Worm (Caenorhabditis elegans): Measurements from ENCODE around the gene F23G4.1.

F23G4.1 gene

ce11 chrX:6640570-6641199, 37.7 kb upstream of the F23G4.1 start, which contains the start of gene nhr-120:
nhr-120 (minus strand) TSS chrX:6640620.
- TF ChIP-seq nhr-28 (tag; optimal IDR thresholded peaks at IDR 0.05), result no peak
- TF ChIP-seq nhr-12 (tag; optimal IDR thresholded peaks at IDR 0.05), result no peak
- TF ChIP-seq zip-8 (tag; optimal IDR thresholded peaks at IDR 0.05), result no peak
- TF ChIP-seq flh-1 (GFP tag; optimal IDR thresholded peaks at IDR 0.05), result no peak
- no peak for TF ChIP-seq nhr-237 (tag; optimal IDR thresholded peaks at IDR 0.05)
- no peak for TF ChIP-seq elt-1 (tag; optimal IDR thresholded peaks at IDR 0.05; ENCODE audit: borderline replicate concordance, insufficient read depth)
- TF ChIP-seq sptf-1 (tag; optimal IDR thresholded peaks at IDR 0.05), result no peak
- no peak for TF ChIP-seq pha-4 (tag; optimal IDR thresholded peaks at IDR 0.05)
- no peak for TF ChIP-seq ceh-43 (GFP tag; optimal IDR thresholded peaks at IDR 0.05)
- TF ChIP-seq unc-39 (tag; optimal IDR thresholded peaks at IDR 0.05), result no peak
- TF ChIP-seq mep-1 (tag; optimal IDR thresholded peaks at IDR 0.05), result no peak
- TF ChIP-seq drap-1 (GFP tag; optimal IDR thresholded peaks at IDR 0.05), result no peak

DNA sequence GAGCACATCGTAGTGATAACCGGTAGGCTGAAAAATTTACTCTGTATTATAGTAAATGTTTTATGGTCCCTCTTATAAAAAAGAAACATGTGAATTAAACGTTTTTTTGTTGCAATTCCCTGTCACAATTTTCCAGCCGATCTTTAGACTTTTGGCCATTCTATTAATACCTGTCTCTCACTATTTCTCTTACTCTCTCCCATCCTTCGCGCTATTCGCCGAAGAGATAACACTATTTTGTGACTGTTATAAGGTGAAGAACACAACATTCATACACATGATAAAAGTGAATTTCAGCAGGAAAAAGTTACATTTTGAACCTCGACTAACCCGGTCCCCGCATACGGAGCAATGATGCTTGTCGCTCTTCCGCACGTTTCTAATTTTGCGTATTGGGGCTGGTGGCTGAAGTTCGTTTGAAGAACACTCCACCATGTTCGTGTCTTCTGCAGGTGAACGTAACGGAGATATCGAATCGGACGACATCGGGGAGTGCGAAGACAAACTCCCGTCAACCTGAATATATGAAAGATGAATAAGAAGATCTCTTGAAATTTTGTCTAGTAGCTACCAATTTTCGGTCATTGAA, 36.1 kb upstream of the F23G4.1 start:
- no peak for TF ChIP-seq snpc-4 (tag; optimal IDR thresholded peaks at IDR 0.05)
- TF ChIP-seq drap-1 (GFP tag; optimal IDR thresholded peaks at IDR 0.05), result no peak
- no peak for TF ChIP-seq flh-1 (GFP tag; optimal IDR thresholded peaks at IDR 0.05)
- TF ChIP-seq ham-2 (GFP tag; optimal IDR thresholded peaks at IDR 0.05), result no peak
- no peak for TF ChIP-seq nhr-12 (tag; optimal IDR thresholded peaks at IDR 0.05)
- no peak for TF ChIP-seq unc-62 (GFP tag; optimal IDR thresholded peaks at IDR 0.05)
- TF ChIP-seq nhr-28 (tag; optimal IDR thresholded peaks at IDR 0.05), result no peak
- TF ChIP-seq sem-2 (GFP tag; optimal IDR thresholded peaks at IDR 0.05), result no peak
- TF ChIP-seq pha-4 (tag; optimal IDR thresholded peaks at IDR 0.05), result no peak
- no peak for TF ChIP-seq unc-39 (tag; optimal IDR thresholded peaks at IDR 0.05)
- TF ChIP-seq M03D4.4 (tag; optimal IDR thresholded peaks at IDR 0.05), result no peak
- TF ChIP-seq blmp-1 (tag; optimal IDR thresholded peaks at IDR 0.05), result no peak
- no peak for TF ChIP-seq nhr-76 (tag; optimal IDR thresholded peaks at IDR 0.05)
- no peak for TF ChIP-seq sptf-1 (tag; optimal IDR thresholded peaks at IDR 0.05)

ce11 chrX:6637933-6638332, 34.9 kb upstream of the F23G4.1 start:
- TF ChIP-seq unc-120 (tag; optimal IDR thresholded peaks at IDR 0.05; ENCODE audit: poor library complexity, severe bottlenecking), result no peak
- TF ChIP-seq drap-1 (GFP tag; optimal IDR thresholded peaks at IDR 0.05), result no peak
- TF ChIP-seq cnd-1 (tag; optimal IDR thresholded peaks at IDR 0.05), result no peak
- TF ChIP-seq snpc-4 (tag; optimal IDR thresholded peaks at IDR 0.05), result no peak
- no peak for TF ChIP-seq elt-1 (tag; optimal IDR thresholded peaks at IDR 0.05; ENCODE audit: borderline replicate concordance, insufficient read depth)
- no peak for TF ChIP-seq nhr-76 (tag; optimal IDR thresholded peaks at IDR 0.05)
- no peak for TF ChIP-seq mep-1 (tag; optimal IDR thresholded peaks at IDR 0.05)
- no peak for TF ChIP-seq M03D4.4 (tag; optimal IDR thresholded peaks at IDR 0.05)
- TF ChIP-seq ces-1 (GFP tag; optimal IDR thresholded peaks at IDR 0.05), result no peak
- no peak for TF ChIP-seq tbx-8 (GFP tag; optimal IDR thresholded peaks at IDR 0.05)
- no peak for TF ChIP-seq lin-32 (GFP tag; optimal IDR thresholded peaks at IDR 0.05)
- no peak for TF ChIP-seq unc-39 (tag; optimal IDR thresholded peaks at IDR 0.05)
- no peak for TF ChIP-seq ceh-83 (GFP tag; optimal IDR thresholded peaks at IDR 0.05)

- no peak for TF ChIP-seq nhr-12 (tag; optimal IDR thresholded peaks at IDR 0.05)
- TF ChIP-seq zip-8 (tag; optimal IDR thresholded peaks at IDR 0.05), result no peak
- no peak for TF ChIP-seq sem-2 (GFP tag; optimal IDR thresholded peaks at IDR 0.05)
- TF ChIP-seq hlh-1 (tag; optimal IDR thresholded peaks at IDR 0.05), result no peak
- no peak for TF ChIP-seq elt-1 (tag; optimal IDR thresholded peaks at IDR 0.05; ENCODE audit: borderline replicate concordance, insufficient read depth)
- no peak for TF ChIP-seq ham-2 (GFP tag; optimal IDR thresholded peaks at IDR 0.05)
Measured at ce11 chrX:6635173-6635572, 32.2 kb upstream of the F23G4.1 start, which contains the start of gene aexr-1. aexr-1 (minus strand) TSS chrX:6635273.

DNA sequence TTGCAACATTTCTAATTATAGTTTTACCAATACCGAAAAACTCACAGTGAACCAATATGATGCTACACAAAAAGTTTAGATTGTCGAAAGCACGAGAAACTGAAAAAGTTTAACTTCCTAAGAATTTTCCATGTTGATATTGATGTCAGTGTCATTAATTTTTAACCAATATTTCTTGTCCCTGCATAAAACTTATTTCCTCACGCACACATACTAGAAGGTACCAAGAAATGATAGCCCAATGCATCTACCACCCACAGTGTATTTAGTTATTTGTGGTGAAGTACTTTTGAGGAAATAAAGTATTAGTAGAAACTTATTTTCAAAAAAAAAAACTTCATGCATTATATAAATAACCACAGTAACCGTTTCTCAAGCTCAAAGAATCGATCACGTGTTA, 28.4 kb upstream of the F23G4.1 start, which contains the start of gene aexr-2:
Gene aexr-2, minus strand, starts transcription at position 101 of the 400 bp plus-strand sequence.
- TF ChIP-seq tbx-8 (GFP tag; optimal IDR thresholded peaks at IDR 0.05), result no peak
- TF ChIP-seq ceh-83 (GFP tag; optimal IDR thresholded peaks at IDR 0.05), result no peak
- TF ChIP-seq ztf-11 (tag; optimal IDR thresholded peaks at IDR 0.05), result no peak
- TF ChIP-seq zip-8 (tag; optimal IDR thresholded peaks at IDR 0.05), result no peak
- no peak for TF ChIP-seq drap-1 (GFP tag; optimal IDR thresholded peaks at IDR 0.05)
- no peak for TF ChIP-seq nhr-237 (tag; optimal IDR thresholded peaks at IDR 0.05)
- no peak for TF ChIP-seq blmp-1 (tag; optimal IDR thresholded peaks at IDR 0.05)
- no peak for TF ChIP-seq nhr-2 (tag; optimal IDR thresholded peaks at IDR 0.05)
- TF ChIP-seq cnd-1 (tag; optimal IDR thresholded peaks at IDR 0.05), result no peak
- TF ChIP-seq mab-5 (tag; optimal IDR thresholded peaks at IDR 0.05), result no peak
- TF ChIP-seq mep-1 (tag; optimal IDR thresholded peaks at IDR 0.05), result no peak
- TF ChIP-seq hlh-1 (tag; optimal IDR thresholded peaks at IDR 0.05), result no peak
- no peak for TF ChIP-seq lin-13 (tag; optimal IDR thresholded peaks at IDR 0.05)
- no peak for TF ChIP-seq ceh-43 (GFP tag; optimal IDR thresholded peaks at IDR 0.05)
